Worm (Caenorhabditis elegans): ENCODE measurements around the gene C29F7.1.

DNA sequence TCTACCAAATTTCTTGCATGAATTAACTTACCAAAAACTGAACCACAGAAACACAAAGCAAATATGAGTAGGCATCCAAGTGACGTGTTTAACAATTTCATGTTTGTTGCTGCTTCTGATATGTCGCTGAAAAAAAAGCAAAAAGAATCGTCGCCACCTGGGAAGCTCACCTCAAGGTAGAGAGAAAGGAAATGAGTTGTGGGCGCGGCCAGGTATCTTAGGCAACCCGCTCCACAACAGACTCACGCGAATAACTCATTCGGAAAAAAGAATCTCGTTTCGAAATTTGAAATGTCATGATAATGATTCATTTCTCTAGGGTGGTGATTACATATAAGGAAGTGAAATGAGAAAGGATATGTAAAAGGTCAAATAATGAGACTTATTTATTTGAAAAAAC lies 14.8 kb upstream of the C29F7.1 start, which contains the start of gene irld-2:
- TF ChIP-seq lir-3 (tag; optimal IDR thresholded peaks at IDR 0.05) (no peak), mep-1 (tag; optimal IDR thresholded peaks at IDR 0.05) (no peak), zip-2 (tag; optimal IDR thresholded peaks at IDR 0.05) (no peak), Y48G9A.11 (GFP tag; IDR thresholded peaks at IDR 0.05) (no peak), R02D3.7 (tag; optimal IDR thresholded peaks at IDR 0.05) (no peak), unc-130 (GFP tag; optimal IDR thresholded peaks at IDR 0.05) (no peak)
